Fruit fly (Drosophila melanogaster): ENCODE data around the gene Pomp.
A peak's percentile ranks its signal among the peaks of the same experiment; 100 is the strongest.

The Pomp gene

dm6 chr2L:20811039-20811652 lies 23.7 kb downstream of the Pomp start:
- TF ChIP-seq MTF-1 (GFP tag; optimal IDR thresholded peaks at IDR 0.05; ENCODE audit: borderline replicate concordance) (no peak), sc (optimal IDR thresholded peaks at IDR 0.05) (no peak), sc (GFP tag; optimal IDR thresholded peaks at IDR 0.05) (peak; percentile 0), Oaz (GFP tag; IDR thresholded peaks at IDR 0.05) (peak; percentile 48), pan (optimal IDR thresholded peaks at IDR 0.05) (no peak), pan (GFP tag; optimal IDR thresholded peaks at IDR 0.05 in 1 of 2, IDR thresholded peaks at IDR 0.05 in 1 of 2) (peak in 1 of 2 experiments; percentile 61), Ssrp (tag; optimal IDR thresholded peaks at IDR 0.05) (peak; percentile 46), lab (GFP tag; optimal IDR thresholded peaks at IDR 0.05) (peak; percentile 54), CG18476 (GFP tag; optimal IDR thresholded peaks at IDR 0.05) (peak; percentile 25), CG15601 (tag; optimal IDR thresholded peaks at IDR 0.05) (peak; percentile 18), bowl (GFP tag; IDR thresholded peaks at IDR 0.05) (no peak), H15 (GFP tag; IDR thresholded peaks at IDR 0.05) (peak; percentile 60; the same call in 2 of the 3 replicates), CG12659 (GFP tag; optimal IDR thresholded peaks at IDR 0.05) (peak; percentile 42), CG9437 (GFP tag; optimal IDR thresholded peaks at IDR 0.05) (peak; percentile 38), sens (GFP tag) (peak; percentile 72), gce (GFP tag; IDR thresholded peaks at IDR 0.05) (no peak), Dll (GFP tag; IDR thresholded peaks at IDR 0.05; ENCODE audit: partially characterized antibody) (no peak), stc (GFP tag; IDR thresholded peaks at IDR 0.05) (0 out of 2 replicates have a peak, but pooled peaks have one; percentile 30), bsh (GFP tag; optimal IDR thresholded peaks at IDR 0.05) (peak; percentile 59 to 62), tap (tag; optimal IDR thresholded peaks at IDR 0.05) (peak; percentile 68), scrt (GFP tag; optimal IDR thresholded peaks at IDR 0.05) (no peak), org-1 (GFP tag; optimal IDR thresholded peaks at IDR 0.05) (peak; percentile 15), E2f1 (GFP tag; IDR thresholded peaks at IDR 0.05) (peak; percentile 55; the same call in 1 of the 2 replicates), Drgx (GFP tag; IDR thresholded peaks at IDR 0.05) (peak; percentile 87), dysf (GFP tag; IDR thresholded peaks at IDR 0.05) (peak; percentile 50; the same call in 1 of the 3 replicates), CoRest (tag; optimal IDR thresholded peaks at IDR 0.05) (peak; percentile 38), sisA (GFP tag; IDR thresholded peaks at IDR 0.05) (peak; percentile 50; the same call in 1 of the 2 replicates), gfzf (GFP tag; optimal IDR thresholded peaks at IDR 0.05) (no peak), ase (GFP tag; IDR thresholded peaks at IDR 0.05) (peak; percentile 56; the same call in 2 of the 3 replicates), CG3281 (GFP tag; optimal IDR thresholded peaks at IDR 0.05) (peak; percentile 18), eve (GFP tag; optimal IDR thresholded peaks at IDR 0.05) (peak in 1 of 2 experiments; percentile 68), inv (GFP tag; IDR thresholded peaks at IDR 0.05; ENCODE audit: partially characterized antibody) (no peak), toy (GFP tag; IDR thresholded peaks at IDR 0.05) (no peak), tup (GFP tag; optimal IDR thresholded peaks at IDR 0.05) (peak; percentile 11), Nf-YC (tag; optimal IDR thresholded peaks at IDR 0.05) (peak; percentile 13), CG11093 (GFP tag; IDR thresholded peaks at IDR 0.05) (peak; percentile 36; the same call in 1 of the 3 replicates), nau (GFP tag; optimal IDR thresholded peaks at IDR 0.05) (peak; percentile 18), CG17568 (GFP tag; optimal IDR thresholded peaks at IDR 0.05) (peak; percentile 34), BEAF-32 (GFP tag; optimal IDR thresholded peaks at IDR 0.05) (no peak), cwo (GFP tag; optimal IDR thresholded peaks at IDR 0.05) (peak; percentile 38), prd (optimal IDR thresholded peaks at IDR 0.05) (no peak), prd (GFP tag; IDR thresholded peaks at IDR 0.05) (peak; percentile 60; the same call in 2 of the 3 replicates), H2.0 (GFP tag; IDR thresholded peaks at IDR 0.05) (peak; percentile 39; the same call in 1 of the 2 replicates), CG13296 (GFP tag; optimal IDR thresholded peaks at IDR 0.05) (peak; percentile 68), CG4707 (GFP tag; optimal IDR thresholded peaks at IDR 0.05) (no peak), ci (GFP tag; IDR thresholded peaks at IDR 0.05) (peak; percentile 75), pum (GFP tag; optimal IDR thresholded peaks at IDR 0.05) (no peak), CG6689 (GFP tag; IDR thresholded peaks at IDR 0.05) (peak; percentile 59), Sox100B (GFP tag; optimal IDR thresholded peaks at IDR 0.05) (peak; percentile 34), CG6175 (GFP tag; IDR thresholded peaks at IDR 0.05) (no peak)
